ENCODE assay signal across 1 fruit fly cellular context in genomic region chr3L:805642-806218, dm6.
TF ChIP-seq lines count a peak whose summit lies in the region.

No protein-coding gene starts in this region.

TF ChIP-seq in whole organism, embryonic, 481 proteins besides CTCF, POLR2A, EP300 and RAD21 (continued from another document):
- TF ChIP-seq bab2 (GFP tag; optimal IDR thresholded peaks at IDR 0.05; lab: Kevin White, UChicago) (peak; percentile 69), CG3281 (GFP tag; optimal IDR thresholded peaks at IDR 0.05; lab: Kevin White, UChicago) (peak; percentile 51), Ssrp (tag; optimal IDR thresholded peaks at IDR 0.05; lab: Kevin White, UChicago) (peak; percentile 33), CG1647 (GFP tag; optimal IDR thresholded peaks at IDR 0.05; lab: Kevin White, UChicago) (no peak), CG9215 (GFP tag; IDR thresholded peaks at IDR 0.05; lab: Robert Waterston, UW) (peak; percentile 42; the same call in 1 of the 2 replicates)
